Worm (Caenorhabditis elegans) whole organism, L4/young adult: ENCODE data around the gene Y54G11A.14.
A peak's percentile ranks its signal among the peaks of the same experiment; 100 is the strongest.
"Not testable (repeated sequence)": the region's sequence is repeated elsewhere in the genome, so short reads cannot be mapped to it uniquely, and the experiment has no call there.

ENCODE experiments used
- W03F9.2 ChIP-seq: fragments of 150-350 bp; optimal IDR thresholded peaks from 2 replicates; lab custom pipeline; 2014; ENCODE audit warnings: missing biosample characterization, missing genetic modification characterization
- dao-5 ChIP-seq: sonication (generic microtip); optimal IDR thresholded peaks from 2 replicates; lab custom pipeline; 2016; ENCODE audit warnings: missing genotype, missing genetic modification characterization, moderate library complexity, missing compliant biosample characterization
- him-1 ChIP-seq: sonication (generic microtip); optimal IDR thresholded peaks from 2 replicates; lab custom pipeline; 2016; ENCODE audit warnings: missing genotype, missing genetic modification reagents, missing genetic modification characterization, missing compliant biosample characterization

Gene Y54G11A.14

ce11 chrII:14310729-14311388 is 7.1 kb upstream of the Y54G11A.14 start, which contains the start of gene ctl-3:
Gene ctl-3 (minus strand): TSS chrII:14310779.
- TF ChIP-seq him-1 (tag; lab: Kevin White, UChicago), result no peak
- no peak for TF ChIP-seq W03F9.2 (tag; lab: Kevin White, UChicago)
- no peak for TF ChIP-seq dao-5

- TF ChIP-seq dao-5 (no peak), him-1 (tag; lab: Kevin White, UChicago) (no peak), W03F9.2 (tag; lab: Kevin White, UChicago) (no peak)
Observed at ce11 chrII:14311537-14311936, 6.4 kb upstream of the Y54G11A.14 start.

- no peak for TF ChIP-seq him-1 (tag; lab: Kevin White, UChicago)
- no peak for TF ChIP-seq W03F9.2 (tag; lab: Kevin White, UChicago)
- no peak for TF ChIP-seq dao-5
Observed at ce11 chrII:14312182-14312581, 5.8 kb upstream of the Y54G11A.14 start.

ce11 chrII:14319227-14319626 is 1.3 kb downstream of the Y54G11A.14 start:
- no peak for TF ChIP-seq dao-5
- no peak for TF ChIP-seq him-1 (tag; lab: Kevin White, UChicago)
- TF ChIP-seq W03F9.2 (tag; lab: Kevin White, UChicago), result no peak

- TF ChIP-seq dao-5 (no peak), him-1 (tag; lab: Kevin White, UChicago) (no peak), W03F9.2 (tag; lab: Kevin White, UChicago) (no peak)
Observed at ce11 chrII:14321225-14321624, 3.3 kb downstream of the Y54G11A.14 start.

- TF ChIP-seq W03F9.2 (tag; lab: Kevin White, UChicago); him-1 (tag; lab: Kevin White, UChicago); dao-5: not testable (repeated sequence)
Observed at ce11 chrII:14344166-14344565, 26.2 kb downstream of the Y54G11A.14 start, which contains the start of gene ddl-3. Gene ddl-3 (minus strand): TSS chrII:14344454.

ce11 chrII:14346243-14346642 is 28.3 kb downstream of the Y54G11A.14 start, which contains the start of gene Y54G11A.9:
Gene Y54G11A.9 (minus strand): TSS chrII:14346438.
- not testable (repeated sequence) for TF ChIP-seq dao-5; W03F9.2 (tag; lab: Kevin White, UChicago); him-1 (tag; lab: Kevin White, UChicago)

- TF ChIP-seq W03F9.2 (tag; lab: Kevin White, UChicago) (peak; percentile 96), him-1 (tag; lab: Kevin White, UChicago) (no peak)
Observed at ce11 chrII:14349356-14349923, 31.5 kb downstream of the Y54G11A.14 start, which contains the start of the genes Y54G11A.17, lin-7 and elof-1. Gene Y54G11A.17 (minus strand): TSS chrII:14349406. Gene lin-7 (minus strand): TSS chrII:14349406. Gene elof-1 (plus strand): TSS chrII:14349738.

- TF ChIP-seq him-1 (tag; lab: Kevin White, UChicago) (no peak), dao-5 (peak; percentile 21), W03F9.2 (tag; lab: Kevin White, UChicago) (no peak)
Observed at ce11 chrII:14350768-14351167, 32.8 kb downstream of the Y54G11A.14 start.

ce11 chrII:14351352-14351751 is 33.4 kb downstream of the Y54G11A.14 start:
- TF ChIP-seq dao-5 (no peak), him-1 (tag; lab: Kevin White, UChicago) (no peak), W03F9.2 (tag; lab: Kevin White, UChicago) (no peak)

- no peak for TF ChIP-seq him-1 (tag; lab: Kevin White, UChicago)
- no peak for TF ChIP-seq dao-5
- TF ChIP-seq W03F9.2 (tag; lab: Kevin White, UChicago), result peak; percentile 77
Observed at ce11 chrII:14357936-14358416, 40.0 kb downstream of the Y54G11A.14 start, which contains the start of the genes agl-1 and pfs-2. Gene agl-1 (minus strand): TSS chrII:14358113. Gene pfs-2 (plus strand): TSS chrII:14358366.

ce11 chrII:14359007-14359406 is 41.0 kb downstream of the Y54G11A.14 start:
- TF ChIP-seq him-1 (tag; lab: Kevin White, UChicago), result no peak
- TF ChIP-seq dao-5, result no peak
- no peak for TF ChIP-seq W03F9.2 (tag; lab: Kevin White, UChicago)

- TF ChIP-seq W03F9.2 (tag; lab: Kevin White, UChicago) (no peak), him-1 (tag; lab: Kevin White, UChicago) (no peak), dao-5 (no peak)
Observed at ce11 chrII:14360675-14361074, 42.7 kb downstream of the Y54G11A.14 start.

ce11 chrII:14361719-14362118 is 43.8 kb downstream of the Y54G11A.14 start, which contains the start of gene tebp-1:
Gene tebp-1 (plus strand): TSS chrII:14362019.
- no peak for TF ChIP-seq W03F9.2 (tag; lab: Kevin White, UChicago)
- TF ChIP-seq dao-5, result no peak
- TF ChIP-seq him-1 (tag; lab: Kevin White, UChicago), result no peak
